Fruit fly (Drosophila melanogaster): ENCODE data around the gene CG43390.

The CG43390 gene

dm6 chr3L:11552996-11553671 lies 26.6 kb downstream of the CG43390 start (continued):
- peak; percentile 59 for TF ChIP-seq BtbVII (GFP tag; optimal IDR thresholded peaks at IDR 0.05)
- TF ChIP-seq Max (GFP tag; optimal IDR thresholded peaks at IDR 0.05): no peak
- TF ChIP-seq corto (GFP tag; optimal IDR thresholded peaks at IDR 0.05): peak; percentile 70
- TF ChIP-seq caup (GFP tag; optimal IDR thresholded peaks at IDR 0.05; ENCODE audit: severe bottlenecking): peak; percentile 68
- peak; percentile 86 for TF ChIP-seq HmgZ (tag; optimal IDR thresholded peaks at IDR 0.05)
- no peak for TF ChIP-seq Fer2 (tag; optimal IDR thresholded peaks at IDR 0.05)
- TF ChIP-seq Scr (GFP tag; IDR thresholded peaks at IDR 0.05; ENCODE audit: partially characterized antibody): peak; percentile 55
- TF ChIP-seq pzg (GFP tag; optimal IDR thresholded peaks at IDR 0.05): peak; percentile 28
- peak; percentile 39; the same call in 1 of the 2 replicates for TF ChIP-seq Rfx (GFP tag; IDR thresholded peaks at IDR 0.05)
- no peak for TF ChIP-seq CG7357 (GFP tag; IDR thresholded peaks at IDR 0.05)
- TF ChIP-seq ttk (GFP tag; IDR thresholded peaks at IDR 0.05): no peak
- TF ChIP-seq CG1233 (GFP tag; optimal IDR thresholded peaks at IDR 0.05): no peak
- TF ChIP-seq Atf-2 (GFP tag; optimal IDR thresholded peaks at IDR 0.05): no peak
- TF ChIP-seq usp (GFP tag; optimal IDR thresholded peaks at IDR 0.05): no peak
- TF ChIP-seq B-H2 (GFP tag; optimal IDR thresholded peaks at IDR 0.05): no peak
- TF ChIP-seq CG2116 (GFP tag; optimal IDR thresholded peaks at IDR 0.05): no peak
- TF ChIP-seq sug (tag; optimal IDR thresholded peaks at IDR 0.05): peak; percentile 50
- peak; percentile 97 for TF ChIP-seq CG6175 (GFP tag; IDR thresholded peaks at IDR 0.05)
- TF ChIP-seq trem (tag; optimal IDR thresholded peaks at IDR 0.05): peak; percentile 14
- TF ChIP-seq CG3838 (GFP tag; optimal IDR thresholded peaks at IDR 0.05): peak; percentile 71
- TF ChIP-seq CG4820 (GFP tag; optimal IDR thresholded peaks at IDR 0.05): no peak
- TF ChIP-seq crol (GFP tag; IDR thresholded peaks at IDR 0.05): peak; percentile 46
- TF ChIP-seq CG18764 (GFP tag; optimal IDR thresholded peaks at IDR 0.05): no peak
- peak; percentile 26 for TF ChIP-seq gcm2 (GFP tag; optimal IDR thresholded peaks at IDR 0.05)
- TF ChIP-seq CG12391 (tag; optimal IDR thresholded peaks at IDR 0.05): peak; percentile 10
- peak; percentile 21 for TF ChIP-seq Dek (tag; optimal IDR thresholded peaks at IDR 0.05)
- no peak for TF ChIP-seq Dp (GFP tag; optimal IDR thresholded peaks at IDR 0.05)
- TF ChIP-seq Nf-YB (GFP tag; optimal IDR thresholded peaks at IDR 0.05): peak; percentile 47
- TF ChIP-seq luna (GFP tag; optimal IDR thresholded peaks at IDR 0.05): no peak
- TF ChIP-seq psq (GFP tag; optimal IDR thresholded peaks at IDR 0.05): peak; percentile 74
- peak; percentile 98 for TF ChIP-seq chinmo (GFP tag; IDR thresholded peaks at IDR 0.05; ENCODE audit: partially characterized antibody)
- TF ChIP-seq org-1 (GFP tag; optimal IDR thresholded peaks at IDR 0.05): peak; percentile 17
- peak; percentile 15 for TF ChIP-seq NfI (GFP tag; optimal IDR thresholded peaks at IDR 0.05)
- TF ChIP-seq seq (GFP tag; IDR thresholded peaks at IDR 0.05): no peak
- TF ChIP-seq Sry-δ (GFP tag; optimal IDR thresholded peaks at IDR 0.05): no peak
- TF ChIP-seq CG1603 (tag; optimal IDR thresholded peaks at IDR 0.05): no peak
- no peak for TF ChIP-seq CG16779 (GFP tag; IDR thresholded peaks at IDR 0.05)
- peak; percentile 21 for TF ChIP-seq YL-1 (GFP tag; optimal IDR thresholded peaks at IDR 0.05)
- peak; percentile 56 for TF ChIP-seq gcm (GFP tag; optimal IDR thresholded peaks at IDR 0.05)
- TF ChIP-seq NC2α (GFP tag; optimal IDR thresholded peaks at IDR 0.05): no peak
- TF ChIP-seq CG9932 (GFP tag; IDR thresholded peaks at IDR 0.05): peak; percentile 19; the same call in 1 of the 2 replicates
- TF ChIP-seq chif (GFP tag; optimal IDR thresholded peaks at IDR 0.05): no peak
- peak; percentile 51; the same call in 2 of the 3 replicates for TF ChIP-seq CG34422 (GFP tag; IDR thresholded peaks at IDR 0.05)
- no peak for TF ChIP-seq zfh2 (GFP tag; optimal IDR thresholded peaks at IDR 0.05)
- TF ChIP-seq bigmax (GFP tag; optimal IDR thresholded peaks at IDR 0.05): peak; percentile 0
- no peak for TF ChIP-seq CG30403 (GFP tag; optimal IDR thresholded peaks at IDR 0.05)
- peak; percentile 57 for TF ChIP-seq sd (tag; optimal IDR thresholded peaks at IDR 0.05)
- TF ChIP-seq kni (GFP tag; optimal IDR thresholded peaks at IDR 0.05): peak; percentile 97
- TF ChIP-seq lola (GFP tag; optimal IDR thresholded peaks at IDR 0.05): no peak
